Worm (Caenorhabditis elegans) whole organism, midembryonic: ENCODE measurements around the gene lbp-3.

Experiments
- T22C8.4 ChIP-seq: fragments of 200-800 bp; sonication (Bioruptor generic); IDR thresholded peaks from 2 replicates; pipeline ENCODE4 v1.3.6; 2022; ENCODE audit warnings: missing genetic modification characterization, missing compliant biosample characterization
- cog-1 ChIP-seq: sonication (generic microtip); optimal IDR thresholded peaks from 2 replicates; lab custom pipeline; 2016; ENCODE audit warnings: missing genetic modification characterization, missing compliant biosample characterization
- flt-1 ChIP-seq: fragments of 200-800 bp; sonication (Bioruptor generic); IDR thresholded peaks from 2 replicates; pipeline ENCODE4 v1.3.6; 2022; ENCODE audit warnings: missing genetic modification characterization, missing compliant biosample characterization
- klf-2 ChIP-seq: fragments of 200-800 bp; sonication (Bioruptor generic); conservative IDR thresholded peaks from 2 replicates; pipeline ENCODE4 v1.3.6; 2022; ENCODE audit warnings: missing genetic modification reagents, missing genetic modification characterization, missing compliant biosample characterization
- med-1 ChIP-seq: sonication (generic microtip); optimal IDR thresholded peaks from 2 replicates; lab custom pipeline; 2017; ENCODE audit warnings: missing genetic modification characterization, mild to moderate bottlenecking, missing compliant biosample characterization, antibody characterized with exemption, missing genetic modification reagents; ENCODE audit not compliant: insufficient read depth
- ref-1 ChIP-seq: fragments of 200-800 bp; sonication (Bioruptor generic); conservative IDR thresholded peaks from 2 replicates; pipeline ENCODE4 v1.3.6; 2022; ENCODE audit warnings: missing genetic modification reagents, missing genetic modification characterization, missing compliant biosample characterization
- tab-1 ChIP-seq: fragments of 200-800 bp; sonication (Bioruptor generic); IDR thresholded peaks from 2 replicates; pipeline ENCODE4 v1.3.6; 2022; ENCODE audit warnings: missing genetic modification characterization, missing compliant biosample characterization
- ztf-23 ChIP-seq: fragments of 200-800 bp; sonication (Bioruptor generic); IDR thresholded peaks from 2 replicates; pipeline ENCODE4 v1.3.6; 2022; ENCODE audit warnings: missing genetic modification reagents, missing genetic modification characterization, missing compliant biosample characterization
- ztf-29 ChIP-seq: fragments of 200-800 bp; sonication (Bioruptor generic); IDR thresholded peaks from 2 replicates; pipeline ENCODE4 v1.3.6; 2022; ENCODE audit warnings: missing genetic modification reagents, missing genetic modification characterization, missing compliant biosample characterization

lbp-3 gene

ce11 chrX:3262600-3262999, 5.4 kb downstream of the lbp-3 start, which contains the start of gene fbxb-71:
Gene fbxb-71 (plus strand): TSS chrX:3262900.
- no peak for TF ChIP-seq ref-1 (GFP tag; lab: Robert Waterston, UW)
- no peak for TF ChIP-seq cog-1 (tag; lab: Kevin White, UChicago)
- no peak for TF ChIP-seq tab-1 (GFP tag; lab: Robert Waterston, UW)
- TF ChIP-seq ztf-29 (GFP tag; lab: Robert Waterston, UW), result no peak
- no peak for TF ChIP-seq ztf-23 (GFP tag; lab: Robert Waterston, UW)
- TF ChIP-seq T22C8.4, result no peak
- no peak for TF ChIP-seq med-1 (GFP tag; lab: Kevin White, UChicago)
- TF ChIP-seq klf-2 (GFP tag; lab: Robert Waterston, UW), result no peak

DNA sequence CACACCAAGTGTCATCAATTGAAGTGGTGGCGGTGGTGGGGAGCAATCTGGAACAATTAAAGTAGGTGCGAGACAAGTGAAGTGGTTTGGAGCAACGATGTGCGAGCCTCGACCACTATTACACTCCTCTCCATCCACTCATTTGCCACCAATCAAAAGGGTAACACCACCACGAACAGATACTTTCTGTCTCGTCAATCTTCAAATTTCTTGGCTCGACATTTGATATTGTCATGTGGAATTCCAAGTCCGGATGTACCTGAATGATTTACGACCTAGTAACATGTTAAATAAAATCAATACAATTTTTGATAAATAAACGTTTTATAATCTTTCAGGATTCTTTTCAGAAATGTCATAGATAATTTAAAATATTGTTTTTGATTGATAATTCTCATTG, 13.6 kb downstream of the lbp-3 start, which contains the start of gene sul-1:
Gene sul-1 (minus strand): TSS at position 101 of the 400 bp plus-strand sequence.
- TF ChIP-seq klf-2 (GFP tag; lab: Robert Waterston, UW) (no peak), T22C8.4 (no peak), ref-1 (GFP tag; lab: Robert Waterston, UW) (no peak), ztf-23 (GFP tag; lab: Robert Waterston, UW) (no peak), med-1 (GFP tag; lab: Kevin White, UChicago) (no peak), cog-1 (tag; lab: Kevin White, UChicago) (no peak), tab-1 (GFP tag; lab: Robert Waterston, UW) (no peak), flt-1 (GFP tag; lab: Robert Waterston, UW) (no peak), ztf-29 (GFP tag; lab: Robert Waterston, UW) (no peak)

DNA sequence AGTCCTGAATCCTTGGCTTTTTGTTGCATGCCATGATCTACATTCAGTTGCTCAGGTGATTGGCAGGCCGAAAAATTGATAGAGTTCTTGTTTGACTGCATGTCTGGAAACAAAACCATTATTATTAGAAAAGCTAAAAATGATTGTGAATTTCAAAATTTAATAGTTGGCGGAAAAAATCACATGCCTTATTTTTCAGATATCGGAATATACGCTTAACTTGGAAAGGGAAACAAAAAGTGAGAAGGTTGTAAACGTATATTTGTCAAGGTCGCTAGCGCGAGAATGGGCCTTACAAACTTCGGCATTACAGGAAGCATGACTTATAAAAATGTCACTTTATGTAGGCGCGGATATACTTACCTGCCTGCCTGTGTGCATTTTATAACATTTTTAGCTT, 14.5 kb downstream of the lbp-3 start, which contains the start of gene K09C4.9:
Gene K09C4.9 (minus strand): TSS at position 101 of the 400 bp plus-strand sequence.
- TF ChIP-seq ztf-23 (GFP tag; lab: Robert Waterston, UW) (no peak), cog-1 (tag; lab: Kevin White, UChicago) (no peak), T22C8.4 (no peak), med-1 (GFP tag; lab: Kevin White, UChicago) (no peak), ref-1 (GFP tag; lab: Robert Waterston, UW) (no peak), klf-2 (GFP tag; lab: Robert Waterston, UW) (no peak), ztf-29 (GFP tag; lab: Robert Waterston, UW) (no peak), tab-1 (GFP tag; lab: Robert Waterston, UW) (no peak)

ce11 chrX:3272580-3272979, 15.4 kb downstream of the lbp-3 start, which contains the start of gene K09C4.7:
Gene K09C4.7 (plus strand): TSS chrX:3272880.
- TF ChIP-seq cog-1 (tag; lab: Kevin White, UChicago) (no peak), tab-1 (GFP tag; lab: Robert Waterston, UW) (no peak), ref-1 (GFP tag; lab: Robert Waterston, UW) (no peak), klf-2 (GFP tag; lab: Robert Waterston, UW) (no peak), T22C8.4 (no peak), ztf-23 (GFP tag; lab: Robert Waterston, UW) (no peak), ztf-29 (GFP tag; lab: Robert Waterston, UW) (no peak), flt-1 (GFP tag; lab: Robert Waterston, UW) (no peak), med-1 (GFP tag; lab: Kevin White, UChicago) (no peak)

- no peak for TF ChIP-seq klf-2 (GFP tag; lab: Robert Waterston, UW)
- no peak for TF ChIP-seq ztf-29 (GFP tag; lab: Robert Waterston, UW)
- no peak for TF ChIP-seq ref-1 (GFP tag; lab: Robert Waterston, UW)
- TF ChIP-seq tab-1 (GFP tag; lab: Robert Waterston, UW), result no peak
- TF ChIP-seq cog-1 (tag; lab: Kevin White, UChicago), result no peak
- no peak for TF ChIP-seq flt-1 (GFP tag; lab: Robert Waterston, UW)
- no peak for TF ChIP-seq T22C8.4
- no peak for TF ChIP-seq ztf-23 (GFP tag; lab: Robert Waterston, UW)
These were observed 23.0 kb downstream of the lbp-3 start, which contains the start of gene K09C4.10 for ce11 chrX:3280130-3280529. Gene K09C4.10 (minus strand): TSS chrX:3280230.

ce11 chrX:3282306-3282705, 25.1 kb downstream of the lbp-3 start, which contains the start of gene K09C4.5:
Gene K09C4.5 (plus strand): TSS chrX:3282631.
- no peak for TF ChIP-seq med-1 (GFP tag; lab: Kevin White, UChicago)
- TF ChIP-seq cog-1 (tag; lab: Kevin White, UChicago), result no peak
- TF ChIP-seq ztf-29 (GFP tag; lab: Robert Waterston, UW), result no peak
- TF ChIP-seq ref-1 (GFP tag; lab: Robert Waterston, UW), result no peak
- TF ChIP-seq flt-1 (GFP tag; lab: Robert Waterston, UW), result no peak
- TF ChIP-seq ztf-23 (GFP tag; lab: Robert Waterston, UW), result no peak
- no peak for TF ChIP-seq klf-2 (GFP tag; lab: Robert Waterston, UW)
- TF ChIP-seq T22C8.4, result no peak
- TF ChIP-seq tab-1 (GFP tag; lab: Robert Waterston, UW), result no peak

- TF ChIP-seq cog-1 (tag; lab: Kevin White, UChicago), result no peak
- TF ChIP-seq klf-2 (GFP tag; lab: Robert Waterston, UW), result no peak
- no peak for TF ChIP-seq med-1 (GFP tag; lab: Kevin White, UChicago)
- no peak for TF ChIP-seq tab-1 (GFP tag; lab: Robert Waterston, UW)
- TF ChIP-seq ztf-29 (GFP tag; lab: Robert Waterston, UW), result no peak
- no peak for TF ChIP-seq ztf-23 (GFP tag; lab: Robert Waterston, UW)
- TF ChIP-seq ref-1 (GFP tag; lab: Robert Waterston, UW), result no peak
- no peak for TF ChIP-seq flt-1 (GFP tag; lab: Robert Waterston, UW)
- no peak for TF ChIP-seq T22C8.4
These were observed 26.0 kb downstream of the lbp-3 start for ce11 chrX:3283189-3283588.

DNA sequence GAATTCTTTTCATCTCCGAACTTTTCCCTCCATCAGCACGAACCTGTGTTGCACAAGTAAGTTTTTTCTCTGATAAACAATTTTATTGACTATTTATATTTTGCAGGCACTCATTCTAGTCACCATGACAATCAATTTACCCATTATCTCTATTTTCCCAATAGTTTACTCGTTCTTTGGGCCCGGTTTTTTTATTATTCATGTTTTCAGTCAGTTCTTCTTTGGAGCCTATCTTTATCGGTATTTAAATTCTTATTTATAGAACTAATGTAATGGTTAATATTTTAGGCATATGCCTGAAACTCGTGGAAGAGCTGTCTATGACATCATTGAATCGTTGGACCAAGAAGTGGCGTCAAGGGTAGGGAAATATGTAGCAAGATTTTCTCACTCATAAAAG, 27.8 kb downstream of the lbp-3 start:
- no peak for TF ChIP-seq ztf-29 (GFP tag; lab: Robert Waterston, UW)

DNA sequence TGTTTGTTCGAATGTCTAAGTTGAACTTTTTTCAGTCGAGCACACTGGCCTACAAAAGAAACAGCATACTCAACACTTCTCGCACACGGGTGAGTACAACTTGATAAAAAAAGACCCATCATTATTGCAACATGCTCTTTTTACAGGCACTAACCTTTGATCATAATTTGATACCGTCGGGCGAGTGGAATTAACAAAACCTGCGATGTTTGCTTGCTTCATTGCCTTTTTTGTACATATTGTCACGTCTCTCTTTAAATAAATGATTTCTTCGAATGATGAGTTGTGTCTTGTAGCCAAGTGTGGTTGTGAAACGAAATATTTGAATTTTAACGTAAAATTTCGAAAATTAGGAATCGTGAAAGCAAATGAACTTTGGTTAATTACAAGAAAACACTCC, 28.3 kb downstream of the lbp-3 start:
- no peak for TF ChIP-seq ztf-23 (GFP tag; lab: Robert Waterston, UW)
- no peak for TF ChIP-seq tab-1 (GFP tag; lab: Robert Waterston, UW)
